In genomic region chr3R:4952571-4952929, dm6 we compare ENCODE assay signal across 1 fruit fly cellular context.
TF ChIP-seq lines count a peak whose summit lies in the region.

TSS of gene Ubc6 (minus strand) at chr3R:4952682.

TF ChIP-seq in whole organism, embryonic, 481 proteins besides CTCF, POLR2A, EP300 and RAD21 (continued from another document and continues in another):
- peak; percentile 32 for TF ChIP-seq CG3838 (GFP tag; optimal IDR thresholded peaks at IDR 0.05; lab: Kevin White, UChicago)
- no peak for TF ChIP-seq CG12071 (GFP tag; optimal IDR thresholded peaks at IDR 0.05; lab: Kevin White, UChicago)
- TF ChIP-seq CG13287 (GFP tag; IDR thresholded peaks at IDR 0.05; lab: Robert Waterston, UW; ENCODE audit: partially characterized antibody) = no peak
- TF ChIP-seq Bgb (GFP tag; IDR thresholded peaks at IDR 0.05; lab: Robert Waterston, UW; ENCODE audit: partially characterized antibody) = no peak
- TF ChIP-seq tll (GFP tag; optimal IDR thresholded peaks at IDR 0.05; lab: Kevin White, UChicago) = no peak
- TF ChIP-seq tna (GFP tag; IDR thresholded peaks at IDR 0.05; lab: Robert Waterston, UW; ENCODE audit: partially characterized antibody) = no peak
- TF ChIP-seq CG12155 (GFP tag; optimal IDR thresholded peaks at IDR 0.05; lab: Kevin White, UChicago) = peak; percentile 68
- no peak for TF ChIP-seq CG18476 (GFP tag; optimal IDR thresholded peaks at IDR 0.05; lab: Kevin White, UChicago)
- no peak for TF ChIP-seq Dll (GFP tag; IDR thresholded peaks at IDR 0.05; lab: Robert Waterston, UW; ENCODE audit: partially characterized antibody)
- no peak for TF ChIP-seq TFAM (GFP tag; optimal IDR thresholded peaks at IDR 0.05; lab: Kevin White, UChicago)
- peak; percentile 82 for TF ChIP-seq CG13894 (tag; optimal IDR thresholded peaks at IDR 0.05; lab: Kevin White, UChicago)
- TF ChIP-seq ken (GFP tag; IDR thresholded peaks at IDR 0.05; lab: Robert Waterston, UW) = no peak
- TF ChIP-seq Tbp (GFP tag; optimal IDR thresholded peaks at IDR 0.05; lab: Kevin White, UChicago) = peak; percentile 9
- TF ChIP-seq CG34376 (GFP tag; optimal IDR thresholded peaks at IDR 0.05; lab: Kevin White, UChicago) = no peak
- TF ChIP-seq fd64A (GFP tag; optimal IDR thresholded peaks at IDR 0.05; lab: Kevin White, UChicago) = no peak
- no peak for TF ChIP-seq nerfin-2 (GFP tag; IDR thresholded peaks at IDR 0.05; lab: Robert Waterston, UW; ENCODE audit: partially characterized antibody)
- TF ChIP-seq kni (GFP tag; optimal IDR thresholded peaks at IDR 0.05; lab: Kevin White, UChicago) = peak; percentile 21
- peak; percentile 22 for TF ChIP-seq BtbVII (GFP tag; optimal IDR thresholded peaks at IDR 0.05; lab: Kevin White, UChicago)
- no peak for TF ChIP-seq CG6254 (GFP tag; optimal IDR thresholded peaks at IDR 0.05; lab: Kevin White, UChicago)
- TF ChIP-seq Meics (GFP tag; optimal IDR thresholded peaks at IDR 0.05; lab: Kevin White, UChicago) = peak; percentile 39
- TF ChIP-seq chif (GFP tag; optimal IDR thresholded peaks at IDR 0.05; lab: Kevin White, UChicago) = peak; percentile 22 to 81
- TF ChIP-seq CG8388 (GFP tag; optimal IDR thresholded peaks at IDR 0.05; lab: Kevin White, UChicago) = peak; percentile 18
- TF ChIP-seq CG15696 (tag; optimal IDR thresholded peaks at IDR 0.05; lab: Kevin White, UChicago) = peak; percentile 23
- TF ChIP-seq dan (GFP tag; IDR thresholded peaks at IDR 0.05; lab: Robert Waterston, UW) = no peak
- TF ChIP-seq Lpt (GFP tag; optimal IDR thresholded peaks at IDR 0.05; lab: Kevin White, UChicago) = no peak
- peak; percentile 32 for TF ChIP-seq Fer1 (GFP tag; optimal IDR thresholded peaks at IDR 0.05; lab: Kevin White, UChicago)
- TF ChIP-seq luna (GFP tag; optimal IDR thresholded peaks at IDR 0.05; lab: Kevin White, UChicago) = peak; percentile 26
- TF ChIP-seq lilli (GFP tag; optimal IDR thresholded peaks at IDR 0.05; lab: Kevin White, UChicago) = peak; percentile 74
- no peak for TF ChIP-seq Asciz (GFP tag; optimal IDR thresholded peaks at IDR 0.05; lab: Kevin White, UChicago)
- TF ChIP-seq CG6175 (GFP tag; IDR thresholded peaks at IDR 0.05; lab: Robert Waterston, UW) = no peak
- peak; percentile 74 for TF ChIP-seq Dad (GFP tag; optimal IDR thresholded peaks at IDR 0.05; lab: Kevin White, UChicago)
- TF ChIP-seq CG6765 (GFP tag; optimal IDR thresholded peaks at IDR 0.05; lab: Kevin White, UChicago) = peak; percentile 40
- peak; percentile 77 for TF ChIP-seq CG2116 (GFP tag; optimal IDR thresholded peaks at IDR 0.05; lab: Kevin White, UChicago)
- peak; percentile 34 for TF ChIP-seq CG10979 (tag; optimal IDR thresholded peaks at IDR 0.05; lab: Kevin White, UChicago)
- TF ChIP-seq scrt (GFP tag; optimal IDR thresholded peaks at IDR 0.05; lab: Kevin White, UChicago) = no peak
- no peak for TF ChIP-seq Oli (tag; optimal IDR thresholded peaks at IDR 0.05; lab: Kevin White, UChicago)
- peak; percentile 58 for TF ChIP-seq CG13775 (GFP tag; optimal IDR thresholded peaks at IDR 0.05; lab: Kevin White, UChicago)
- TF ChIP-seq CG4854 (GFP tag; optimal IDR thresholded peaks at IDR 0.05; lab: Kevin White, UChicago) = peak; percentile 46
- peak; percentile 35 for TF ChIP-seq sug (tag; optimal IDR thresholded peaks at IDR 0.05; lab: Kevin White, UChicago)
- TF ChIP-seq Atf-2 (GFP tag; optimal IDR thresholded peaks at IDR 0.05; lab: Kevin White, UChicago) = peak; percentile 64
- no peak for TF ChIP-seq row (GFP tag; IDR thresholded peaks at IDR 0.05; lab: Robert Waterston, UW)
- TF ChIP-seq dimm (GFP tag; IDR thresholded peaks at IDR 0.05; lab: Robert Waterston, UW) = no peak
- TF ChIP-seq CG11093 (GFP tag; IDR thresholded peaks at IDR 0.05; lab: Robert Waterston, UW) = peak; percentile 37; the same call in 1 of the 3 replicates
- peak; percentile 73 for TF ChIP-seq phol (tag; optimal IDR thresholded peaks at IDR 0.05; lab: Kevin White, UChicago)
- TF ChIP-seq CG2129 (GFP tag; IDR thresholded peaks at IDR 0.05; lab: Robert Waterston, UW; ENCODE audit: partially characterized antibody) = no peak
- no peak for TF ChIP-seq Trl (optimal IDR thresholded peaks at IDR 0.05; lab: Kevin White, UChicago)
- peak; percentile 77 for TF ChIP-seq Trl (GFP tag; optimal IDR thresholded peaks at IDR 0.05; lab: Kevin White, UChicago)
- no peak for TF ChIP-seq Spps (tag; optimal IDR thresholded peaks at IDR 0.05; lab: Kevin White, UChicago)
- no peak for TF ChIP-seq inv (GFP tag; IDR thresholded peaks at IDR 0.05; lab: Robert Waterston, UW; ENCODE audit: partially characterized antibody)
- peak; percentile 34 for TF ChIP-seq eyg (GFP tag; optimal IDR thresholded peaks at IDR 0.05; lab: Kevin White, UChicago)
- TF ChIP-seq sob (GFP tag; IDR thresholded peaks at IDR 0.05; lab: Robert Waterston, UW) = no peak
- TF ChIP-seq CG9609 (GFP tag; optimal IDR thresholded peaks at IDR 0.05; lab: Kevin White, UChicago) = peak; percentile 79
- TF ChIP-seq cg (GFP tag; optimal IDR thresholded peaks at IDR 0.05; lab: Kevin White, UChicago) = no peak
- peak; percentile 71 for TF ChIP-seq CrebB (tag; optimal IDR thresholded peaks at IDR 0.05; lab: Kevin White, UChicago)
- no peak for TF ChIP-seq Ptx1 (GFP tag; IDR thresholded peaks at IDR 0.05; lab: Robert Waterston, UW)
- peak; percentile 48 for TF ChIP-seq CG17359 (tag; optimal IDR thresholded peaks at IDR 0.05; lab: Kevin White, UChicago)
- no peak for TF ChIP-seq z (GFP tag; IDR thresholded peaks at IDR 0.05; lab: Robert Waterston, UW)
- peak; percentile 9 for TF ChIP-seq oc (tag; optimal IDR thresholded peaks at IDR 0.05; lab: Kevin White, UChicago)
- TF ChIP-seq CG17568 (GFP tag; optimal IDR thresholded peaks at IDR 0.05; lab: Kevin White, UChicago) = no peak
- TF ChIP-seq Dfd (GFP tag; optimal IDR thresholded peaks at IDR 0.05; lab: Kevin White, UChicago) = no peak
- peak; percentile 43 for TF ChIP-seq nerfin-1 (tag; optimal IDR thresholded peaks at IDR 0.05; lab: Kevin White, UChicago)
- TF ChIP-seq ind (GFP tag; optimal IDR thresholded peaks at IDR 0.05; lab: Kevin White, UChicago) = peak; percentile 77
- no peak for TF ChIP-seq vnd (GFP tag; IDR thresholded peaks at IDR 0.05; lab: Robert Waterston, UW; ENCODE audit: partially characterized antibody)
- TF ChIP-seq CG17361 (GFP tag; IDR thresholded peaks at IDR 0.05; lab: Robert Waterston, UW) = no peak
- no peak for TF ChIP-seq pan (optimal IDR thresholded peaks at IDR 0.05; lab: Kevin White, UChicago)
- TF ChIP-seq pan (GFP tag; optimal IDR thresholded peaks at IDR 0.05 in 1 of 2, IDR thresholded peaks at IDR 0.05 in 1 of 2) = no peak
- peak; percentile 58 for TF ChIP-seq Bteb2 (GFP tag; optimal IDR thresholded peaks at IDR 0.05; lab: Kevin White, UChicago)
- no peak for TF ChIP-seq br (optimal IDR thresholded peaks at IDR 0.05; lab: Kevin White, UChicago)
- TF ChIP-seq CG31441 (GFP tag; IDR thresholded peaks at IDR 0.05; lab: Robert Waterston, UW) = no peak
- TF ChIP-seq hbn (GFP tag; IDR thresholded peaks at IDR 0.05; lab: Robert Waterston, UW; ENCODE audit: partially characterized antibody) = no peak
- no peak for TF ChIP-seq CG8765 (GFP tag; IDR thresholded peaks at IDR 0.05; lab: Robert Waterston, UW)
- TF ChIP-seq CG15269 (tag; optimal IDR thresholded peaks at IDR 0.05; lab: Kevin White, UChicago) = peak; percentile 40
- no peak for TF ChIP-seq D (optimal IDR thresholded peaks at IDR 0.05; lab: Kevin White, UChicago)
- TF ChIP-seq D (GFP tag; optimal IDR thresholded peaks at IDR 0.05; lab: Kevin White, UChicago) = no peak
- TF ChIP-seq fd102C (GFP tag; optimal IDR thresholded peaks at IDR 0.05; lab: Kevin White, UChicago) = no peak
- no peak for TF ChIP-seq pros (GFP tag; optimal IDR thresholded peaks at IDR 0.05; lab: Kevin White, UChicago)
- TF ChIP-seq Lhr (GFP tag; optimal IDR thresholded peaks at IDR 0.05; lab: Kevin White, UChicago) = peak; percentile 99
- TF ChIP-seq CG7963 (GFP tag; IDR thresholded peaks at IDR 0.05; lab: Robert Waterston, UW; ENCODE audit: partially characterized antibody) = no peak
- no peak for TF ChIP-seq chinmo (GFP tag; IDR thresholded peaks at IDR 0.05; lab: Robert Waterston, UW; ENCODE audit: partially characterized antibody)
- TF ChIP-seq dysf (GFP tag; IDR thresholded peaks at IDR 0.05; lab: Robert Waterston, UW) = no peak
- peak; percentile 74 for TF ChIP-seq lab (GFP tag; optimal IDR thresholded peaks at IDR 0.05; lab: Kevin White, UChicago)
- no peak for TF ChIP-seq B-H1 (GFP tag; IDR thresholded peaks at IDR 0.05; lab: Robert Waterston, UW)
- peak; percentile 48 for TF ChIP-seq CG4820 (GFP tag; optimal IDR thresholded peaks at IDR 0.05; lab: Kevin White, UChicago)
- TF ChIP-seq CG4404 (GFP tag; IDR thresholded peaks at IDR 0.05; lab: Robert Waterston, UW) = no peak
- TF ChIP-seq CG30431 (GFP tag; optimal IDR thresholded peaks at IDR 0.05; lab: Kevin White, UChicago) = peak; percentile 41
- peak; percentile 62 for TF ChIP-seq CG4424 (GFP tag; optimal IDR thresholded peaks at IDR 0.05; lab: Kevin White, UChicago)
- no peak for TF ChIP-seq yki (optimal IDR thresholded peaks at IDR 0.05; lab: Kevin White, UChicago)
- no peak for TF ChIP-seq CG7357 (GFP tag; IDR thresholded peaks at IDR 0.05; lab: Robert Waterston, UW)
- TF ChIP-seq Dek (tag; optimal IDR thresholded peaks at IDR 0.05; lab: Kevin White, UChicago) = peak; percentile 76
- peak; percentile 78 to 79 for TF ChIP-seq Pdp1 (GFP tag; optimal IDR thresholded peaks at IDR 0.05; lab: Kevin White, UChicago)
- TF ChIP-seq sc (optimal IDR thresholded peaks at IDR 0.05; lab: Kevin White, UChicago) = no peak
- no peak for TF ChIP-seq sc (GFP tag; optimal IDR thresholded peaks at IDR 0.05; lab: Kevin White, UChicago)
- no peak for TF ChIP-seq CG31224 (GFP tag; IDR thresholded peaks at IDR 0.05; lab: Robert Waterston, UW)
- TF ChIP-seq CG6791 (GFP tag; IDR thresholded peaks at IDR 0.05; lab: Robert Waterston, UW; ENCODE audit: partially characterized antibody) = no peak
- no peak for TF ChIP-seq CG15479 (GFP tag; optimal IDR thresholded peaks at IDR 0.05; lab: Kevin White, UChicago)
- no peak for TF ChIP-seq CG3065 (GFP tag; optimal IDR thresholded peaks at IDR 0.05; lab: Kevin White, UChicago)
- no peak for TF ChIP-seq CG11695 (GFP tag; IDR thresholded peaks at IDR 0.05; lab: Robert Waterston, UW)
- peak; percentile 78 for TF ChIP-seq CG17829 (tag; optimal IDR thresholded peaks at IDR 0.05; lab: Kevin White, UChicago)
- no peak for TF ChIP-seq CG2889 (GFP tag; IDR thresholded peaks at IDR 0.05; lab: Robert Waterston, UW)
- TF ChIP-seq Atf6 (GFP tag; IDR thresholded peaks at IDR 0.05; lab: Robert Waterston, UW) = no peak
- TF ChIP-seq CG1647 (GFP tag; optimal IDR thresholded peaks at IDR 0.05; lab: Kevin White, UChicago) = peak; percentile 68
- no peak for TF ChIP-seq vvl (GFP tag; IDR thresholded peaks at IDR 0.05; lab: Robert Waterston, UW)
- TF ChIP-seq CG17186 (GFP tag; optimal IDR thresholded peaks at IDR 0.05; lab: Kevin White, UChicago) = peak; percentile 80
- TF ChIP-seq chm (GFP tag; IDR thresholded peaks at IDR 0.05; lab: Robert Waterston, UW) = no peak
- TF ChIP-seq bcd (GFP tag; optimal IDR thresholded peaks at IDR 0.05; lab: Kevin White, UChicago) = peak; percentile 51
- TF ChIP-seq CG17802 (tag; optimal IDR thresholded peaks at IDR 0.05; lab: Kevin White, UChicago) = peak; percentile 18
- TF ChIP-seq ci (GFP tag; IDR thresholded peaks at IDR 0.05; lab: Robert Waterston, UW) = no peak
- peak; percentile 44 for TF ChIP-seq CG11398 (GFP tag; optimal IDR thresholded peaks at IDR 0.05; lab: Kevin White, UChicago)
- no peak for TF ChIP-seq CG34224 (GFP tag; IDR thresholded peaks at IDR 0.05; lab: Robert Waterston, UW; ENCODE audit: partially characterized antibody)
- TF ChIP-seq tio (GFP tag; optimal IDR thresholded peaks at IDR 0.05; lab: Kevin White, UChicago) = peak; percentile 50
- TF ChIP-seq gcm2 (GFP tag; optimal IDR thresholded peaks at IDR 0.05; lab: Kevin White, UChicago) = peak; percentile 34
- peak; percentile 40 for TF ChIP-seq Mes4 (GFP tag; optimal IDR thresholded peaks at IDR 0.05; lab: Kevin White, UChicago)
- no peak for TF ChIP-seq CG11247 (GFP tag; IDR thresholded peaks at IDR 0.05; lab: Robert Waterston, UW)
- TF ChIP-seq ranshi (GFP tag; IDR thresholded peaks at IDR 0.05; lab: Robert Waterston, UW) = no peak
- TF ChIP-seq bowl (GFP tag; IDR thresholded peaks at IDR 0.05; lab: Robert Waterston, UW) = no peak
- peak; percentile 85 for TF ChIP-seq zf30C (GFP tag; optimal IDR thresholded peaks at IDR 0.05; lab: Kevin White, UChicago)
- TF ChIP-seq CG32772 (GFP tag; IDR thresholded peaks at IDR 0.05; lab: Robert Waterston, UW) = no peak
- TF ChIP-seq Med (GFP tag; lab: Kevin White, UChicago) = peak; percentile 96
- no peak for TF ChIP-seq CG32532 (GFP tag; IDR thresholded peaks at IDR 0.05; lab: Robert Waterston, UW)
- TF ChIP-seq exex (tag; optimal IDR thresholded peaks at IDR 0.05; lab: Kevin White, UChicago) = peak; percentile 62
- TF ChIP-seq Ets97D (GFP tag; optimal IDR thresholded peaks at IDR 0.05; lab: Kevin White, UChicago) = peak; percentile 94
- TF ChIP-seq CG16863 (GFP tag; optimal IDR thresholded peaks at IDR 0.05; lab: Kevin White, UChicago) = peak; percentile 71
- TF ChIP-seq sens-2 (GFP tag; IDR thresholded peaks at IDR 0.05; lab: Robert Waterston, UW) = no peak
- peak; percentile 55 for TF ChIP-seq CG9727 (GFP tag; optimal IDR thresholded peaks at IDR 0.05; lab: Kevin White, UChicago)
- TF ChIP-seq CG16813 (GFP tag; IDR thresholded peaks at IDR 0.05; lab: Robert Waterston, UW; ENCODE audit: partially characterized antibody) = no peak
- no peak for TF ChIP-seq gce (GFP tag; IDR thresholded peaks at IDR 0.05; lab: Robert Waterston, UW)
- peak in 1 of 3 experiments; percentile 13 for TF ChIP-seq lola (GFP tag; optimal IDR thresholded peaks at IDR 0.05; lab: Kevin White, UChicago)
- TF ChIP-seq CG6854 (GFP tag; optimal IDR thresholded peaks at IDR 0.05; lab: Kevin White, UChicago) = no peak
- no peak for TF ChIP-seq CG5953 (GFP tag; IDR thresholded peaks at IDR 0.05; lab: Robert Waterston, UW)
- no peak for TF ChIP-seq Nf-YA (GFP tag; IDR thresholded peaks at IDR 0.05; lab: Robert Waterston, UW)
- no peak for TF ChIP-seq ro (GFP tag; IDR thresholded peaks at IDR 0.05; lab: Robert Waterston, UW)
- peak; percentile 85 for TF ChIP-seq sens (GFP tag; lab: Kevin White, UChicago)
- peak; percentile 75 for TF ChIP-seq CG9797 (GFP tag; optimal IDR thresholded peaks at IDR 0.05; lab: Kevin White, UChicago)
- no peak for TF ChIP-seq btn (GFP tag; optimal IDR thresholded peaks at IDR 0.05; lab: Kevin White, UChicago)
- no peak for TF ChIP-seq CG1832 (GFP tag; optimal IDR thresholded peaks at IDR 0.05; lab: Kevin White, UChicago)
- no peak for TF ChIP-seq ttk (GFP tag; IDR thresholded peaks at IDR 0.05; lab: Robert Waterston, UW)
